Worm (Caenorhabditis elegans) whole organism, late embryonic: Measurements from ENCODE around the gene Y102F5A.1.

Source experiments
- ama-1 ChIP-seq: fragments of 150-350 bp; optimal IDR thresholded peaks from 2 replicates; lab custom pipeline; 2014
- ceh-31 ChIP-seq: sonication (generic microtip); optimal IDR thresholded peaks from 2 replicates; lab custom pipeline; 2016; ENCODE audit warnings: missing genetic modification characterization, missing compliant biosample characterization
- hlh-13 ChIP-seq: fragments of 200-800 bp; sonication (Bioruptor generic); optimal IDR thresholded peaks from 2 replicates; lab custom pipeline; 2018; ENCODE audit warnings: mild to moderate bottlenecking, missing genetic modification characterization, missing compliant biosample characterization
- hlh-30 ChIP-seq: sonication (generic microtip); optimal IDR thresholded peaks from 2 replicates; lab custom pipeline; 2017; ENCODE audit warnings: antibody characterized with exemption, missing genetic modification characterization, missing compliant biosample characterization; ENCODE audit not compliant: insufficient read depth
- nhr-11 ChIP-seq: fragments of 150-350 bp; optimal IDR thresholded peaks from 2 replicates; lab custom pipeline; 2014; ENCODE audit warnings: missing biosample characterization, missing genetic modification characterization
- npax-4 ChIP-seq: sonication (generic microtip); optimal IDR thresholded peaks from 2 replicates; lab custom pipeline; 2016; ENCODE audit warnings: missing genetic modification characterization, missing compliant biosample characterization
- pat-9 ChIP-seq: fragments of 200-800 bp; sonication (Bioruptor generic); optimal IDR thresholded peaks from 2 replicates; lab custom pipeline; 2018; ENCODE audit warnings: mild to moderate bottlenecking, missing genetic modification characterization, moderate library complexity, missing compliant biosample characterization
- pax-1 ChIP-seq: fragments of 150-350 bp; optimal IDR thresholded peaks from 2 replicates; lab custom pipeline; 2014; ENCODE audit warnings: missing biosample characterization, missing genetic modification characterization
- pha-4 ChIP-seq: fragments of 150-350 bp; optimal IDR thresholded peaks from 2 replicates; lab custom pipeline; 2018; ENCODE audit warnings: missing biosample characterization, missing genetic modification reagents, missing genetic modification characterization
- pqm-1 ChIP-seq: sonication (generic microtip); optimal IDR thresholded peaks from 2 replicates; lab custom pipeline; 2016; ENCODE audit warnings: missing genetic modification characterization, missing compliant biosample characterization
- rnt-1 ChIP-seq: sonication (generic microtip); optimal IDR thresholded peaks from 2 replicates; lab custom pipeline; 2016; ENCODE audit warnings: missing genetic modification characterization, missing compliant biosample characterization
- tbx-2 ChIP-seq: sonication (generic microtip); optimal IDR thresholded peaks from 2 replicates; lab custom pipeline; 2016; ENCODE audit warnings: missing genetic modification characterization, missing compliant biosample characterization
- unc-86 ChIP-seq: sonication (generic microtip); optimal IDR thresholded peaks from 2 replicates; lab custom pipeline; 2016; ENCODE audit warnings: missing genetic modification characterization, missing compliant biosample characterization

DNA sequence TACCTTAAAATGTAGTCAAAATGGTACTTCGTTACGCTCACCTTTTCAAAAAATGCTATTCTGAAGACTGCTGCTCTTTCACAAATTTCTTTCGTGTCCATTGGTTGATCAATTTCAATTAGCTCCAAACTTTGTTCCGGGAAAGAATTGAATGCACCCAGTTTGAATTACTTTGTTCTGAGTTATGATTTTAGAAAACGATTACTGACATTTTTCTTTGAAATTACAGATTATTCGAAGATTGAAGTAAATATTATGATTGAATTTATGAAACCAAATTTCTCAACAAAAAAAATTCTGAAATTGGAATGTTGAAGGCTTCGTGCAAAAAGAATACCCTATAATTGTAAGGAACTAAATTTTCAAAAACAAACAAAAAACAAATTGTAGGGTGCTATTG, at the start of gene Y102F5A.1:
- TF ChIP-seq hlh-13 = no peak
- no peak for TF ChIP-seq pqm-1 (tag; lab: Kevin White, UChicago)
- TF ChIP-seq nhr-11 = no peak
- no peak for TF ChIP-seq pha-4
- no peak for TF ChIP-seq ama-1
- no peak for TF ChIP-seq unc-86
- no peak for TF ChIP-seq tbx-2 (tag; lab: Kevin White, UChicago)
- TF ChIP-seq hlh-30 (tag; lab: Kevin White, UChicago) = no peak
- no peak for TF ChIP-seq npax-4 (tag; lab: Kevin White, UChicago)
- TF ChIP-seq rnt-1 = no peak
- no peak for TF ChIP-seq ceh-31 (tag; lab: Kevin White, UChicago)
- no peak for TF ChIP-seq pax-1
- TF ChIP-seq pat-9 (tag; lab: Kevin White, UChicago) = no peak
